Worm (Caenorhabditis elegans) whole organism, L1 larva: ENCODE measurements around the gene hlh-27.
"Not testable (repeated sequence)": the region's sequence is repeated elsewhere in the genome, so short reads cannot be mapped to it uniquely, and the experiment has no call there.

Experiments used
- C04F5.9 ChIP-seq: sonication (generic microtip); optimal IDR thresholded peaks from 2 replicates; lab custom pipeline; 2016; ENCODE audit warnings: missing genetic modification characterization, missing compliant biosample characterization
- F16B12.6 ChIP-seq: fragments of 150-350 bp; optimal IDR thresholded peaks from 2 replicates; lab custom pipeline; 2014; ENCODE audit warnings: missing biosample characterization, missing genetic modification characterization
- alr-1 ChIP-seq: fragments of 200-800 bp; sonication (Bioruptor generic); optimal IDR thresholded peaks from 2 replicates; lab custom pipeline; 2018; ENCODE audit warnings: borderline replicate concordance, mild to moderate bottlenecking, missing genetic modification characterization, missing compliant biosample characterization
- ceh-90 ChIP-seq: sonication (generic microtip); optimal IDR thresholded peaks from 2 replicates; lab custom pipeline; 2016; ENCODE audit warnings: missing genetic modification characterization, missing compliant biosample characterization
- efl-1 ChIP-seq, 4 experiments: fragments of 150-350 bp; optimal IDR thresholded peaks in 3 of 4; peaks in 1 of 4; 1 replicate in 1 of 4; 2 replicates in 3 of 4; lab custom pipeline; 2014; ENCODE audit warnings: missing biosample characterization in 2 of 4, missing genetic modification characterization in 2 of 4, missing genetic modification reagents in 2 of 4
- egl-27 ChIP-seq, 2 experiments: fragments of 150-350 bp in 1 of 2; sonication (generic microtip); optimal IDR thresholded peaks; 3 replicates each; lab custom pipeline; 2017 to 2018; ENCODE audit warnings: missing biosample characterization in 2 of 2, missing genetic modification characterization in 2 of 2, missing genetic modification reagents in 2 of 2
- elt-2 ChIP-seq: sonication (generic microtip); optimal IDR thresholded peaks from 2 replicates; lab custom pipeline; 2016; ENCODE audit warnings: missing genetic modification characterization, mild to moderate bottlenecking, inconsistent platforms, missing compliant biosample characterization, missing genetic modification reagents
- elt-3 ChIP-seq, 6 experiments: fragments of 150-350 bp in 1 of 6; sonication (generic microtip); optimal IDR thresholded peaks; 2 replicates each; lab custom pipeline; 2017 to 2018; ENCODE audit warnings: missing biosample characterization in 6 of 6, missing genetic modification characterization in 6 of 6, inconsistent platforms in 1 of 6
- ets-5 ChIP-seq: fragments of 200-800 bp; sonication (Bioruptor generic); IDR thresholded peaks from 2 replicates; pipeline ENCODE4 v1.3.6; 2022; ENCODE audit warnings: missing genetic modification characterization, missing compliant biosample characterization
- fkh-8 ChIP-seq: sonication (generic microtip); optimal IDR thresholded peaks from 2 replicates; lab custom pipeline; 2016; ENCODE audit warnings: mild to moderate bottlenecking, missing genetic modification characterization, missing compliant biosample characterization
- fos-1 ChIP-seq: fragments of 150-350 bp; optimal IDR thresholded peaks from 2 replicates; lab custom pipeline; 2014; ENCODE audit warnings: missing biosample characterization, missing genetic modification characterization
- grh-1 ChIP-seq: fragments of 200-800 bp; sonication (Bioruptor generic); IDR thresholded peaks from 2 replicates; pipeline ENCODE4 v1.3.6; 2022; ENCODE audit warnings: missing genetic modification reagents, missing genetic modification characterization, missing compliant biosample characterization
- hlh-17 ChIP-seq: fragments of 200-800 bp; sonication (Bioruptor generic); optimal IDR thresholded peaks from 2 replicates; lab custom pipeline; 2018; ENCODE audit warnings: missing genetic modification characterization, mild to moderate bottlenecking, missing compliant biosample characterization, moderate library complexity, borderline replicate concordance
- irx-1 ChIP-seq: sonication (generic microtip); optimal IDR thresholded peaks from 2 replicates; lab custom pipeline; 2016; ENCODE audit warnings: missing genetic modification characterization, missing compliant biosample characterization
- isw-1 ChIP-seq: fragments of 200-800 bp; sonication (Bioruptor generic); IDR thresholded peaks from 2 replicates; pipeline ENCODE4 v1.3.6; 2022; ENCODE audit warnings: missing genetic modification characterization, missing compliant biosample characterization
- jun-1 ChIP-seq: fragments of 150-350 bp; optimal IDR thresholded peaks from 2 replicates; lab custom pipeline; 2014; ENCODE audit warnings: missing biosample characterization, missing genetic modification reagents, missing genetic modification characterization
- lin-14 ChIP-seq: fragments of 200-800 bp; sonication (Bioruptor generic); optimal IDR thresholded peaks from 2 replicates; lab custom pipeline; 2018; ENCODE audit warnings: mild to moderate bottlenecking, missing genetic modification characterization, moderate library complexity, missing compliant biosample characterization
- lin-15B ChIP-seq: fragments of 150-350 bp; sonication (generic microtip); optimal IDR thresholded peaks from 3 replicates; lab custom pipeline; 2014; ENCODE audit warnings: missing biosample characterization, missing genetic modification characterization
- lin-39 ChIP-seq: fragments of 150-350 bp; optimal IDR thresholded peaks from 2 replicates; lab custom pipeline; 2014; ENCODE audit warnings: missing biosample characterization, missing genetic modification reagents, missing genetic modification characterization
- lir-3 ChIP-seq: sonication (generic microtip); optimal IDR thresholded peaks from 2 replicates; lab custom pipeline; 2016; ENCODE audit warnings: mild to moderate bottlenecking, missing genetic modification characterization, moderate library complexity, missing compliant biosample characterization; ENCODE audit not compliant: poor library complexity
- mab-9 ChIP-seq: fragments of 200-800 bp; sonication (Bioruptor generic); IDR thresholded peaks from 2 replicates; pipeline ENCODE4 v1.3.6; 2022; ENCODE audit warnings: missing genetic modification reagents, missing genetic modification characterization, missing compliant biosample characterization
- mdl-1 ChIP-seq, 2 experiments: fragments of 150-350 bp; optimal IDR thresholded peaks; 2 replicates each; lab custom pipeline; 2014 to 2017; ENCODE audit warnings: missing biosample characterization in 2 of 2, missing genetic modification characterization in 2 of 2, inconsistent platforms in 1 of 2
- mef-2 ChIP-seq: fragments of 150-350 bp; optimal IDR thresholded peaks from 2 replicates; lab custom pipeline; 2014; ENCODE audit warnings: missing biosample characterization, missing genetic modification characterization
- mep-1 ChIP-seq: fragments of 150-350 bp; optimal IDR thresholded peaks from 2 replicates; lab custom pipeline; 2014; ENCODE audit warnings: missing biosample characterization, missing genetic modification characterization
- nhr-11 ChIP-seq: fragments of 150-350 bp; optimal IDR thresholded peaks from 2 replicates; lab custom pipeline; 2014; ENCODE audit warnings: missing biosample characterization, missing genetic modification characterization
- nhr-19 ChIP-seq: fragments of 200-800 bp; sonication (Bioruptor generic); conservative IDR thresholded peaks from 2 replicates; pipeline ENCODE4 v1.3.6; 2022; ENCODE audit warnings: missing genetic modification characterization, missing compliant biosample characterization
- nhr-28 ChIP-seq: fragments of 150-350 bp; optimal IDR thresholded peaks from 2 replicates; lab custom pipeline; 2014; ENCODE audit warnings: missing biosample characterization, missing genetic modification characterization
- nhr-47 ChIP-seq: sonication (generic microtip); optimal IDR thresholded peaks from 2 replicates; lab custom pipeline; 2016; ENCODE audit warnings: mild to moderate bottlenecking, missing genetic modification characterization, moderate library complexity, missing compliant biosample characterization
- nhr-71 ChIP-seq: sonication (generic microtip); optimal IDR thresholded peaks from 2 replicates; lab custom pipeline; 2016; ENCODE audit warnings: mild to moderate bottlenecking, missing genetic modification characterization, moderate library complexity, missing compliant biosample characterization
- nhr-77 ChIP-seq: fragments of 150-350 bp; optimal IDR thresholded peaks from 2 replicates; lab custom pipeline; 2014; ENCODE audit warnings: missing biosample characterization, missing genetic modification characterization
- nhr-84 ChIP-seq: sonication (generic microtip); optimal IDR thresholded peaks from 2 replicates; lab custom pipeline; 2017; ENCODE audit warnings: missing biosample characterization, missing genetic modification characterization
- nhr-85 ChIP-seq: sonication (generic microtip); peaks from one replicate; lab custom pipeline; 2016; ENCODE audit warnings: missing genetic modification characterization, inconsistent platforms, missing compliant biosample characterization
- pax-3 ChIP-seq: fragments of 200-800 bp; sonication (Bioruptor generic); optimal IDR thresholded peaks from 2 replicates; lab custom pipeline; 2018; ENCODE audit warnings: mild to moderate bottlenecking, missing genetic modification characterization, moderate library complexity, missing compliant biosample characterization
- pqm-1 ChIP-seq: sonication (generic microtip); optimal IDR thresholded peaks from 3 replicates; lab custom pipeline; 2017; ENCODE audit warnings: missing biosample characterization, missing genetic modification characterization
- skn-1 ChIP-seq: fragments of 150-350 bp; optimal IDR thresholded peaks from 2 replicates; lab custom pipeline; 2014; ENCODE audit warnings: missing biosample characterization, missing genetic modification characterization
- snpc-4 ChIP-seq: fragments of 150-350 bp; optimal IDR thresholded peaks from 2 replicates; lab custom pipeline; 2014; ENCODE audit warnings: missing biosample characterization, missing genetic modification characterization
- snu-23 ChIP-seq: sonication (generic microtip); optimal IDR thresholded peaks from 2 replicates; lab custom pipeline; 2016; ENCODE audit warnings: missing genetic modification characterization, missing compliant biosample characterization
- sox-4 ChIP-seq: sonication (generic microtip); optimal IDR thresholded peaks from 2 replicates; lab custom pipeline; 2016; ENCODE audit warnings: missing genetic modification characterization, missing compliant biosample characterization
- sptf-1 ChIP-seq: fragments of 150-350 bp; optimal IDR thresholded peaks from 2 replicates; lab custom pipeline; 2014; ENCODE audit warnings: missing biosample characterization, missing genetic modification characterization
- sup-37 ChIP-seq: fragments of 200-800 bp; sonication (Bioruptor generic); optimal IDR thresholded peaks from 2 replicates; lab custom pipeline; 2018; ENCODE audit warnings: mild to moderate bottlenecking, missing genetic modification characterization, missing compliant biosample characterization
- swsn-7 ChIP-seq: sonication (generic microtip); optimal IDR thresholded peaks from 2 replicates; lab custom pipeline; 2016; ENCODE audit warnings: missing genetic modification characterization, missing compliant biosample characterization
- tlp-1 ChIP-seq: fragments of 150-350 bp; optimal IDR thresholded peaks from 2 replicates; lab custom pipeline; 2014; ENCODE audit warnings: missing biosample characterization, missing genetic modification characterization
- unc-30 ChIP-seq: sonication (generic microtip); optimal IDR thresholded peaks from 2 replicates; lab custom pipeline; 2017; ENCODE audit warnings: missing biosample characterization, missing genetic modification characterization
- vab-15 ChIP-seq: sonication (generic microtip); optimal IDR thresholded peaks from 2 replicates; lab custom pipeline; 2017; ENCODE audit warnings: missing genotype, mild to moderate bottlenecking, missing genetic modification characterization, missing compliant biosample characterization
- xbp-1 ChIP-seq: sonication (generic microtip); optimal IDR thresholded peaks from 2 replicates; lab custom pipeline; 2016; ENCODE audit warnings: missing genetic modification characterization, missing compliant biosample characterization
- ztf-11 ChIP-seq, 2 experiments: sonication (generic microtip); optimal IDR thresholded peaks; 2 replicates each; lab custom pipeline; 2016 to 2017; ENCODE audit warnings: missing genetic modification characterization in 2 of 2, missing biosample characterization in 1 of 2, missing compliant biosample characterization in 1 of 2

hlh-27 gene

DNA sequence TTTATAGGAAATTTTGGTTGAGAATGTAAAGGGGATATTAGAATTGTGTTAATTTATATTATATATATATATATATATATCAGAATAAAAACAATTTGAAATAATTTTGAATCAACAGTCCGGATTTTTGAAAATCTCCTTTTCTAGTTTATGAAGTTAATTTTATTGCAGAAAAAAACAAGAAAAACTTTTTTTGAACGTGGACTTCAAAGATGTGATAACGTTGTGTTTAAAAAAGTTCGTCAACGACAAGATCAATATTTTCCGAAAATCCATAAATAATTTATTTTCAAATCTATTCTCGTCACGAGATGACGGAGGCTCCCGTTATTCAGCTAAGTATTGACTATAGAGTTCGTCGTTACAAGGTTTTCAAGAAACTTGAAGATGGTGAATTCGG is 2.5 kb downstream of the hlh-27 start, which contains the start of gene C17C3.11:
TSS of gene C17C3.11 (plus strand) at position 301 of the 400 bp plus-strand sequence.
- no peak for TF ChIP-seq nhr-85 (tag; lab: Kevin White, UChicago)
- no peak for TF ChIP-seq unc-30 (tag; lab: Kevin White, UChicago)
- TF ChIP-seq fkh-8 = no peak
- TF ChIP-seq jun-1 (tag; lab: Kevin White, UChicago) = no peak
- no peak for TF ChIP-seq nhr-47 (tag; lab: Kevin White, UChicago)
- TF ChIP-seq vab-15 (tag; lab: Kevin White, UChicago) = no peak
- no peak for TF ChIP-seq sptf-1 (tag; lab: Kevin White, UChicago)
- no peak for TF ChIP-seq mab-9
- no peak for TF ChIP-seq alr-1 (tag; lab: Kevin White, UChicago)
- no peak for TF ChIP-seq irx-1
- no peak for TF ChIP-seq ets-5 (GFP tag; lab: Robert Waterston, UW)
- TF ChIP-seq mep-1 (tag; lab: Kevin White, UChicago) = no peak
- no peak for TF ChIP-seq snu-23 (GFP tag; lab: Kevin White, UChicago)
- no peak for TF ChIP-seq swsn-7 (tag; lab: Kevin White, UChicago)
- no peak for TF ChIP-seq grh-1 (GFP tag; lab: Robert Waterston, UW)
- no peak for TF ChIP-seq pax-3 (tag; lab: Kevin White, UChicago)
- TF ChIP-seq nhr-84 (tag; lab: Kevin White, UChicago) = no peak
- TF ChIP-seq, all 84 proteins: peak for 0

DNA sequence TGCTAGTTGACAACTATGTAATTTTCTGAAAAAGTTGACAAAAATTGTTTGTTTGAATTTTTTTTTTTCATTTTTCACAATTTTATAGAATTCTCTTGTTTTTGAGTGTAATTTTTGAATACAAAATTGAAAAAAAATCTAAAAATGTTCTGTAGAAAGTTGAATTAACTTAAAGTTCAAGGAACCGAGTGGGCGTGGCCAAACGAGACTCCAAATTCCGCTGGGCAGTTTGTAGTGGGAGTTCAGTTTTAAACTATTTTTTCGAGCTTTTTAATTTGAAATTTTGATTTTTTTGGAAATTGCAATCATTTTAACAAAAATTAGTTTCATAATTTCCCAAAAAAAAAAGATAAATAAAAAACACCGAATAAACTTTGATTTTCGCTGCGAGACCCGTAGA is 2.9 kb downstream of the hlh-27 start:
- TF ChIP-seq lin-39 (tag; lab: Kevin White, UChicago) (no peak), fos-1 (tag; lab: Kevin White, UChicago) (no peak), isw-1 (GFP tag; lab: Robert Waterston, UW) (no peak)

DNA sequence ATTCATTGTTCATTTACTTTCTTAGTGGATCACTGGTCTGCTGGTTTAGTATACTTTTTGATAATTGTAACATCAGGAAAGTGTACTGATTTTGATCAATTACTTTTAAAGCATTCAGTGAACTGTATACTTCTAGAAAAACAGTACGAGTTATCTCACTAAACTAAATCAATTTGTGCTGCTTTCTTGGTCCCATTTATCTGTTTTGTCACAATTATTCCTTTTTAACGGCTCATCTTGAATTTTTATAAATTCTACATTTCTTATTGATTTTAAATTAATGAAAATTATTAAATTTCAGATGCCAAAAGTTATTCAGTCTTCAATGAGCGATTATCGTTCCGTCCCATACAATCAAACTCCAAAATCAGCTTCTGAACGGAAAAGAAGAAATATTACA is 5.1 kb downstream of the hlh-27 start, which contains the start of gene hlh-25:
TSS of gene hlh-25 (plus strand) at position 301 of the 400 bp plus-strand sequence.
- TF ChIP-seq xbp-1 (tag; lab: Kevin White, UChicago); elt-3 (tag; optimal IDR thresholded peaks at IDR 0.05; lab: Kevin White, UChicago); snpc-4 (tag; lab: Kevin White, UChicago): not testable (repeated sequence)

DNA sequence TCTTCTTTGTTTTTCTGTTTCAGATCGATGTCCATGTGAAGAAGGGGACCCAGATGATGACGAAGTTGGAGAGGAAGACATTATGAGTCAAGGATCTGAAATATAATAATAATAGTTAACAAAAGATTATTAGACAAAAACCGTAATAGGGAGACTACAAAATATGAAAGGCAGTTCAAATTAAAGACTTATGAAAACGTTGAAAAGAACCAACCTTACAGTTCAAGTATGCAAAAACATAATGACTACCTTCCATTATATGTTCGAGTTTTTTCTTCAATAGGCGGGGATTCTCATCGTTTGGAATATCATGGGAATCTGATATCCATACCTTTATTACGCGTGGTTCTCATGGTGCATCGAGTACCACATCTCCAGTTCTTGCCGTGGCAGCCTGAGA is 6.4 kb downstream of the hlh-27 start, which contains the start of gene hlh-26:
TSS of gene hlh-26 (minus strand) at position 101 of the 400 bp plus-strand sequence.
- TF ChIP-seq nhr-71 (tag; lab: Kevin White, UChicago) (no peak), nhr-19 (GFP tag; lab: Robert Waterston, UW) (no peak), mdl-1 (tag; optimal IDR thresholded peaks at IDR 0.05; lab: Kevin White, UChicago) (no peak), C04F5.9 (no peak), sox-4 (tag; lab: Kevin White, UChicago) (no peak), pax-3 (tag; lab: Kevin White, UChicago) (no peak), nhr-77 (no peak), hlh-17 (GFP tag; lab: Kevin White, UChicago) (no peak), ztf-11 (tag; optimal IDR thresholded peaks at IDR 0.05; lab: Kevin White, UChicago) (no peak), tlp-1 (tag; lab: Kevin White, UChicago) (no peak), elt-2 (tag; lab: Kevin White, UChicago) (no peak), F16B12.6 (tag; lab: Kevin White, UChicago) (no peak), nhr-28 (tag; lab: Kevin White, UChicago) (no peak)

DNA sequence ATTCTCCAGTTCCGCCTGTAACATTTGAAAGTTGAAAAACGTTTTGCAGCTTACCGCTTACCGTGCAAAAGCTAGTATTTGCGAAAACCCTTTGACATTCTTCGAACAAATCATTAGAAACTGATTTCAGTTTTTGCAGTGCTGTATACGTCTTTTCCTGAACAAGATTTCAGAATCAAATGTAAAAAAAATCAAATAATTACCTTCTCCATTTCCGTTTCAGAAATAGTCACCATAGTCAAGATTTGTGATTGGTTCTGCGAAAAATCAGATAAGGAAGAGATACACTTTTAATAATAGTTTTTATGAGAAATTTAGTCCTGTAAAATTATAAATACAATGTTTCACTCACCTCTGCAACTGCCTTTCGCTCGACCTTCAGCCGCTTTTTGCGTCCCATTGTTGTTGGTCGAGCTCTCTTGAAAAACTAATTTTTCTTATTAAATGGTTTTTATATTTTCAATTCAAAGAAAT is 8.1 kb downstream of the hlh-27 start, which contains the start of gene C17C3.9:
TSS of gene C17C3.9 (minus strand) at position 424 of the 474 bp plus-strand sequence.
- TF ChIP-seq ztf-11 (tag; optimal IDR thresholded peaks at IDR 0.05; lab: Kevin White, UChicago) = no peak
- TF ChIP-seq lin-14 (GFP tag; lab: Kevin White, UChicago) = no peak
- TF ChIP-seq sup-37 (GFP tag; lab: Kevin White, UChicago) = no peak
- no peak for TF ChIP-seq skn-1 (tag; lab: Kevin White, UChicago)
- no peak for TF ChIP-seq sptf-1 (tag; lab: Kevin White, UChicago)
- no peak for TF ChIP-seq nhr-11 (tag; lab: Kevin White, UChicago)
- TF ChIP-seq efl-1 (optimal IDR thresholded peaks at IDR 0.05; lab: Kevin White, UChicago) = no peak
- TF ChIP-seq efl-1 (GFP tag; optimal IDR thresholded peaks at IDR 0.05 in 1 of 2; lab: Kevin White, UChicago) = no peak
- no peak for TF ChIP-seq xbp-1 (tag; lab: Kevin White, UChicago)
- TF ChIP-seq lir-3 (tag; lab: Kevin White, UChicago) = no peak
- TF ChIP-seq mef-2 (tag; lab: Kevin White, UChicago) = no peak
- TF ChIP-seq pqm-1 = no peak
- no peak for TF ChIP-seq egl-27 (tag; optimal IDR thresholded peaks at IDR 0.05; lab: Kevin White, UChicago)
- no peak for TF ChIP-seq lin-15B (tag; lab: Kevin White, UChicago)
- TF ChIP-seq ceh-90 (tag; lab: Kevin White, UChicago) = no peak
- no peak for TF ChIP-seq sox-4 (tag; lab: Kevin White, UChicago)
